Fruit fly (Drosophila melanogaster): ENCODE results near the gene nero.

DNA sequence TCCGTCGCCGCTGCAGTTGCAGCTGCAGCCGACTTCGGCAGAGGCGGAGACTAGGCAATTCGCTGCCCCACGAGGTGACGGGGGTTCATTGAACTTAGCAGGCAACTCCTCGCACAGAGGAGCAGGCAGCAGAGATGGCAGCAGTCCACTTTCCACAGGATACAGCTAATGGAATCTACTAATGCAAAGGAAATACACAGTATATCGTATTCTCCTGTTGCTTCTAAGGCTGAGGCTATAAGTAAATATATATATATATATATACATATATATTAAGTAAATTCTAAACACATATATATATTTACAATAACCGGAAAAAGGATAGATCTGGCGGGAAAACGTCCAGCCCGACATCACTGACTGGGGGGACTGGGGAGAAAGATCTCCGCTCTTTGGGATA lies 44.0 kb downstream of the nero start:
- TF ChIP-seq CHES-1-like (GFP tag; optimal IDR thresholded peaks at IDR 0.05) (no peak), hbn (GFP tag; IDR thresholded peaks at IDR 0.05; ENCODE audit: partially characterized antibody) (no peak), Dp (GFP tag; optimal IDR thresholded peaks at IDR 0.05) (no peak), CG32767 (GFP tag; IDR thresholded peaks at IDR 0.05) (no peak), rib (GFP tag; IDR thresholded peaks at IDR 0.05) (no peak), Hmx (GFP tag; optimal IDR thresholded peaks at IDR 0.05) (no peak), crol (GFP tag; IDR thresholded peaks at IDR 0.05) (no peak), trh (GFP tag; optimal IDR thresholded peaks at IDR 0.05) (no peak), CG30020 (tag; optimal IDR thresholded peaks at IDR 0.05) (no peak), Tbp (GFP tag; optimal IDR thresholded peaks at IDR 0.05) (no peak), kay (GFP tag; optimal IDR thresholded peaks at IDR 0.05) (no peak), NC2β (GFP tag; optimal IDR thresholded peaks at IDR 0.05) (no peak), lola (GFP tag; optimal IDR thresholded peaks at IDR 0.05) (no peak), scrt (GFP tag; optimal IDR thresholded peaks at IDR 0.05) (no peak)
